Worm (Caenorhabditis elegans): ENCODE results near the gene F20H11.1.

F20H11.1 gene

ce11 chrIII:6604317-6604716 is 12.3 kb upstream of the F20H11.1 start:
- TF ChIP-seq him-1 (tag; optimal IDR thresholded peaks at IDR 0.05), result no peak
- no peak for TF ChIP-seq W03F9.2 (tag; optimal IDR thresholded peaks at IDR 0.05)
- no peak for TF ChIP-seq dao-5 (tag; optimal IDR thresholded peaks at IDR 0.05)

ce11 chrIII:6603185-6603584 is 11.2 kb upstream of the F20H11.1 start:
- no peak for TF ChIP-seq W03F9.2 (tag; optimal IDR thresholded peaks at IDR 0.05)
- no peak for TF ChIP-seq dao-5 (tag; optimal IDR thresholded peaks at IDR 0.05)
- no peak for TF ChIP-seq him-1 (tag; optimal IDR thresholded peaks at IDR 0.05)

ce11 chrIII:6601073-6601472 is 9.1 kb upstream of the F20H11.1 start, which contains the start of gene let-765:
Gene let-765, minus strand, starts transcription at chrIII:6601173.
- no peak for TF ChIP-seq dao-5 (tag; optimal IDR thresholded peaks at IDR 0.05)
- no peak for TF ChIP-seq W03F9.2 (tag; optimal IDR thresholded peaks at IDR 0.05)
- TF ChIP-seq him-1 (tag; optimal IDR thresholded peaks at IDR 0.05), result no peak

- TF ChIP-seq W03F9.2 (tag; optimal IDR thresholded peaks at IDR 0.05) (no peak), dao-5 (tag; optimal IDR thresholded peaks at IDR 0.05) (no peak), him-1 (tag; optimal IDR thresholded peaks at IDR 0.05) (no peak)
These were observed 2.1 kb upstream of the F20H11.1 start for ce11 chrIII:6594069-6594468.

ce11 chrIII:6589499-6589898 is 2.5 kb downstream of the F20H11.1 start:
- TF ChIP-seq him-1 (tag; optimal IDR thresholded peaks at IDR 0.05), result no peak
- no peak for TF ChIP-seq W03F9.2 (tag; optimal IDR thresholded peaks at IDR 0.05)
- no peak for TF ChIP-seq dao-5 (tag; optimal IDR thresholded peaks at IDR 0.05)

ce11 chrIII:6587564-6587963 is 4.4 kb downstream of the F20H11.1 start, which contains the start of gene ddo-3:
Gene ddo-3, plus strand, starts transcription at chrIII:6587864.
- TF ChIP-seq him-1 (tag; optimal IDR thresholded peaks at IDR 0.05), result no peak
- TF ChIP-seq W03F9.2 (tag; optimal IDR thresholded peaks at IDR 0.05), result no peak
- no peak for TF ChIP-seq dao-5 (tag; optimal IDR thresholded peaks at IDR 0.05)

ce11 chrIII:6581585-6581984 is 10.4 kb downstream of the F20H11.1 start, which contains the start of gene acr-21:
Gene acr-21, plus strand, starts transcription at chrIII:6581885.
- TF ChIP-seq him-1 (tag; optimal IDR thresholded peaks at IDR 0.05), result no peak
- no peak for TF ChIP-seq dao-5 (tag; optimal IDR thresholded peaks at IDR 0.05)

ce11 chrIII:6579398-6579797 is 12.6 kb downstream of the F20H11.1 start, which contains the start of gene F27B3.8:
Gene F27B3.8, plus strand, starts transcription at chrIII:6579698.
- TF ChIP-seq dao-5 (tag; optimal IDR thresholded peaks at IDR 0.05), result no peak
- TF ChIP-seq W03F9.2 (tag; optimal IDR thresholded peaks at IDR 0.05), result no peak
- TF ChIP-seq him-1 (tag; optimal IDR thresholded peaks at IDR 0.05), result no peak

ce11 chrIII:6578505-6578904 is 13.5 kb downstream of the F20H11.1 start, which contains the start of gene F27B3.6:
Gene F27B3.6, minus strand, starts transcription at chrIII:6578605.
- TF ChIP-seq dao-5 (tag; optimal IDR thresholded peaks at IDR 0.05) (no peak), W03F9.2 (tag; optimal IDR thresholded peaks at IDR 0.05) (no peak), him-1 (tag; optimal IDR thresholded peaks at IDR 0.05) (no peak)

- TF ChIP-seq W03F9.2 (tag; optimal IDR thresholded peaks at IDR 0.05) (no peak), dao-5 (tag; optimal IDR thresholded peaks at IDR 0.05) (no peak), him-1 (tag; optimal IDR thresholded peaks at IDR 0.05) (no peak)
These were observed 14.8 kb downstream of the F20H11.1 start for ce11 chrIII:6577159-6577558.

- TF ChIP-seq him-1 (tag; optimal IDR thresholded peaks at IDR 0.05), result no peak
- TF ChIP-seq dao-5 (tag; optimal IDR thresholded peaks at IDR 0.05), result no peak
- TF ChIP-seq W03F9.2 (tag; optimal IDR thresholded peaks at IDR 0.05), result no peak
These were observed 33.5 kb downstream of the F20H11.1 start, which contains the start of gene C09E7.8 for ce11 chrIII:6558487-6558886. Gene C09E7.8, minus strand, starts transcription at chrIII:6558587.

- peak; percentile 59 for TF ChIP-seq him-1 (tag; optimal IDR thresholded peaks at IDR 0.05)
These were observed 40.6 kb downstream of the F20H11.1 start, which contains the start of gene C09E7.7 for ce11 chrIII:6551187-6552058. Gene C09E7.7, minus strand, starts transcription at chrIII:6551243.

All from whole organism, L4/young adult.